Worm (Caenorhabditis elegans) whole organism, early embryonic: ENCODE measurements around the gene nhr-253.

Source experiments
- F13C5.2 ChIP-seq: sonication (generic microtip); optimal IDR thresholded peaks from 2 replicates; lab custom pipeline; 2017; ENCODE audit warnings: mild to moderate bottlenecking, missing genetic modification characterization, inconsistent platforms, missing compliant biosample characterization
- aly-1 ChIP-seq: sonication (generic microtip); optimal IDR thresholded peaks from 2 replicates; lab custom pipeline; 2016; ENCODE audit warnings: missing genetic modification characterization, missing compliant biosample characterization
- ama-1 ChIP-seq: fragments of 150-350 bp; optimal IDR thresholded peaks from 2 replicates; lab custom pipeline; 2014
- ceh-36 ChIP-seq: sonication (generic microtip); optimal IDR thresholded peaks from 2 replicates; lab custom pipeline; 2016; ENCODE audit warnings: missing genetic modification characterization, inconsistent platforms, missing compliant biosample characterization
- ets-7 ChIP-seq: sonication (generic microtip); optimal IDR thresholded peaks from 2 replicates; lab custom pipeline; 2016; ENCODE audit warnings: missing genotype, missing genetic modification characterization, missing compliant biosample characterization
- hnd-1 ChIP-seq: sonication (generic microtip); optimal IDR thresholded peaks from 2 replicates; lab custom pipeline; 2016; ENCODE audit warnings: missing genetic modification characterization, missing compliant biosample characterization
- scrt-1 ChIP-seq: fragments of 200-800 bp; sonication (Bioruptor generic); IDR thresholded peaks from 2 replicates; pipeline ENCODE4 v1.3.6; 2022; ENCODE audit warnings: missing genetic modification characterization, missing compliant biosample characterization
- sea-1 ChIP-seq: fragments of 200-800 bp; sonication (Bioruptor generic); conservative IDR thresholded peaks from 2 replicates; pipeline ENCODE4 v1.3.6; 2022; ENCODE audit warnings: missing genetic modification characterization, missing compliant biosample characterization
- tbx-37 ChIP-seq: fragments of 200-800 bp; sonication (Bioruptor generic); conservative IDR thresholded peaks from 2 replicates; pipeline ENCODE4 v1.3.6; 2022; ENCODE audit warnings: missing genetic modification reagents, missing genetic modification characterization, missing compliant biosample characterization

ce11 chrV:351787-352186 is 44.6 kb upstream of the nhr-253 start:
- TF ChIP-seq ama-1 (lab: Kevin White, UChicago) (no peak), aly-1 (tag; lab: Kevin White, UChicago) (no peak), scrt-1 (GFP tag; lab: Robert Waterston, UW) (no peak), ets-7 (no peak), hnd-1 (tag; lab: Kevin White, UChicago) (no peak), tbx-37 (no peak), ceh-36 (tag; lab: Kevin White, UChicago) (no peak), F13C5.2 (tag; lab: Kevin White, UChicago) (no peak), sea-1 (GFP tag; lab: Robert Waterston, UW) (no peak)
